Fruit fly (Drosophila melanogaster) whole organism, embryonic: ENCODE results near the gene CG9676.
A peak's percentile ranks its signal among the peaks of the same experiment; 100 is the strongest.

Experiments used
- Ada2b ChIP-seq: fragments of 200-800 bp; sonication (Bioruptor generic); IDR thresholded peaks from 2 replicates; pipeline ENCODE4 v1.3.6; 2022; ENCODE audit warnings: missing biosample characterization, missing genetic modification characterization
- CG10267 ChIP-seq: fragments of 200-800 bp; sonication (Bioruptor generic); optimal IDR thresholded peaks from 2 replicates; lab custom pipeline; 2018; ENCODE audit warnings: missing biosample characterization, mild to moderate bottlenecking, missing genetic modification characterization, moderate library complexity
- CG10565 ChIP-seq: fragments of 200-800 bp; sonication (Bioruptor generic); optimal IDR thresholded peaks from 3 replicates; lab custom pipeline; 2016; ENCODE audit warnings: missing biosample characterization, mild to moderate bottlenecking, missing genetic modification characterization
- CG10654 ChIP-seq: fragments of 200-800 bp; sonication (Bioruptor generic); optimal IDR thresholded peaks from 2 replicates; lab custom pipeline; 2016; ENCODE audit warnings: missing biosample characterization, missing genetic modification characterization
- CG11247 ChIP-seq: fragments of 200-800 bp; sonication (Bioruptor generic); IDR thresholded peaks from 2 replicates; pipeline ENCODE4 v1.3.6; 2022; ENCODE audit warnings: missing biosample characterization, missing genetic modification characterization
- CG12391 ChIP-seq: fragments of 200-800 bp; sonication (Bioruptor generic); optimal IDR thresholded peaks from 3 replicates; lab custom pipeline; 2018; ENCODE audit warnings: missing biosample characterization, mild to moderate bottlenecking, missing genetic modification characterization, moderate library complexity
- CG12769 ChIP-seq: fragments of 200-800 bp; sonication (Bioruptor generic); optimal IDR thresholded peaks from 2 replicates; lab custom pipeline; 2019; ENCODE audit warnings: missing biosample characterization, mild to moderate bottlenecking, missing genetic modification characterization, moderate library complexity
- CG13287 ChIP-seq: fragments of 200-800 bp; sonication (Bioruptor generic); IDR thresholded peaks from 2 replicates; pipeline ENCODE4 v1.3.6; 2022; ENCODE audit warnings: missing biosample characterization, missing genetic modification characterization; ENCODE audit not compliant: partially characterized antibody
- CG16863 ChIP-seq: fragments of 200-800 bp; sonication (Bioruptor generic); optimal IDR thresholded peaks from 3 replicates; lab custom pipeline; 2016; ENCODE audit warnings: missing biosample characterization, missing genetic modification characterization
- CG17829 ChIP-seq: fragments of 200-800 bp; optimal IDR thresholded peaks from 2 replicates; lab custom pipeline; 2019; ENCODE audit warnings: missing biosample characterization, mild to moderate bottlenecking, missing genetic modification characterization, moderate library complexity
- CG30431 ChIP-seq: fragments of 200-800 bp; sonication (Bioruptor generic); optimal IDR thresholded peaks from 2 replicates; lab custom pipeline; 2017; ENCODE audit warnings: missing biosample characterization, missing genetic modification characterization
- CG33213 ChIP-seq: fragments of 200-800 bp; sonication (Bioruptor generic); optimal IDR thresholded peaks from 3 replicates; lab custom pipeline; 2016; ENCODE audit warnings: missing biosample characterization, missing genetic modification characterization
- CG34422 ChIP-seq: fragments of 200-800 bp; sonication (Bioruptor generic); IDR thresholded peaks from 3 replicates; pipeline ENCODE4 v1.3.6; 2022; ENCODE audit warnings: missing biosample characterization, missing genetic modification characterization
- CG4360 ChIP-seq: fragments of 200-800 bp; sonication (Bioruptor generic); IDR thresholded peaks from 2 replicates; pipeline ENCODE4 v1.3.6; 2022; ENCODE audit warnings: missing biosample characterization, missing genetic modification characterization
- CG4617 ChIP-seq: fragments of 200-800 bp; sonication (Bioruptor generic); optimal IDR thresholded peaks from 3 replicates; lab custom pipeline; 2016; ENCODE audit warnings: missing biosample characterization, missing genetic modification characterization, borderline replicate concordance
- CG6854 ChIP-seq: fragments of 200-800 bp; sonication (Bioruptor generic); optimal IDR thresholded peaks from 3 replicates; lab custom pipeline; 2017; ENCODE audit warnings: missing biosample characterization, mild to moderate bottlenecking, missing genetic modification characterization
- CG7372 ChIP-seq: fragments of 200-800 bp; sonication (Bioruptor generic); IDR thresholded peaks from 2 replicates; pipeline ENCODE4 v1.3.6; 2022; ENCODE audit warnings: missing biosample characterization, missing genetic modification characterization
- CG8290 ChIP-seq, 3 experiments: fragments of 200-800 bp; sonication (Bioruptor generic); optimal IDR thresholded peaks; 2 replicates each; lab custom pipeline; 2016 to 2019; ENCODE audit warnings: missing biosample characterization in 3 of 3, missing genetic modification characterization in 3 of 3, mild to moderate bottlenecking in 2 of 3, moderate library complexity in 1 of 3
- CG8765 ChIP-seq: fragments of 200-800 bp; sonication (Bioruptor generic); IDR thresholded peaks from 2 replicates; pipeline ENCODE4 v1.3.6; 2022; ENCODE audit warnings: missing biosample characterization, missing genetic modification characterization
- CG8924 ChIP-seq: fragments of 200-800 bp; optimal IDR thresholded peaks from 3 replicates; lab custom pipeline; 2019; ENCODE audit warnings: missing biosample characterization, mild to moderate bottlenecking, missing genetic modification characterization, moderate library complexity
- CG9797 ChIP-seq: fragments of 200-800 bp; sonication (Bioruptor generic); optimal IDR thresholded peaks from 3 replicates; lab custom pipeline; 2018; ENCODE audit warnings: missing biosample characterization, mild to moderate bottlenecking, missing genetic modification characterization
- Camta ChIP-seq: fragments of 200-800 bp; sonication (Bioruptor generic); optimal IDR thresholded peaks from 2 replicates; lab custom pipeline; 2016; ENCODE audit warnings: missing biosample characterization, missing genetic modification characterization
- CkIIα-i1 ChIP-seq: fragments of 200-800 bp; sonication (Bioruptor generic); IDR thresholded peaks from 2 replicates; pipeline ENCODE4 v1.3.6; 2022; ENCODE audit warnings: missing biosample characterization, missing genetic modification characterization
- CoRest ChIP-seq: fragments of 200-800 bp; sonication (Bioruptor generic); optimal IDR thresholded peaks from 3 replicates; lab custom pipeline; 2018; ENCODE audit warnings: missing biosample characterization, mild to moderate bottlenecking, missing genetic modification characterization, moderate library complexity
- Dip3 ChIP-seq: fragments of 200-800 bp; sonication (Bioruptor generic); optimal IDR thresholded peaks from 3 replicates; lab custom pipeline; 2016; ENCODE audit warnings: missing biosample characterization, missing genetic modification characterization
- Dp ChIP-seq: fragments of 200-800 bp; sonication (Bioruptor generic); optimal IDR thresholded peaks from 2 replicates; lab custom pipeline; 2018; ENCODE audit warnings: missing biosample characterization, mild to moderate bottlenecking, missing genetic modification characterization, moderate library complexity
- Dref ChIP-seq: fragments of 200-800 bp; sonication (Bioruptor generic); IDR thresholded peaks from 2 replicates; pipeline ENCODE4 v1.3.6; 2022; ENCODE audit warnings: missing biosample characterization, missing genetic modification characterization
- Fer1 ChIP-seq: fragments of 200-800 bp; sonication (Bioruptor generic); optimal IDR thresholded peaks from 2 replicates; lab custom pipeline; 2017; ENCODE audit warnings: missing biosample characterization, mild to moderate bottlenecking, missing genetic modification characterization
- HLH4C ChIP-seq: fragments of 200-800 bp; sonication (Bioruptor generic); IDR thresholded peaks from 3 replicates; pipeline ENCODE4 v1.3.6; 2022; ENCODE audit warnings: missing biosample characterization, missing genetic modification characterization; ENCODE audit not compliant: partially characterized antibody
- Hmr ChIP-seq: fragments of 200-800 bp; sonication (Bioruptor generic); optimal IDR thresholded peaks from 3 replicates; lab custom pipeline; 2017; ENCODE audit warnings: mild to moderate bottlenecking, missing biosample characterization, missing genetic modification reagents, missing genetic modification characterization
- Scr ChIP-seq: fragments of 200-800 bp; sonication (Bioruptor generic); IDR thresholded peaks from 2 replicates; pipeline ENCODE4 v1.3.6; 2022; ENCODE audit warnings: missing biosample characterization, missing genetic modification characterization; ENCODE audit not compliant: partially characterized antibody
- Sry-β ChIP-seq: fragments of 200-800 bp; sonication (Bioruptor generic); optimal IDR thresholded peaks from 2 replicates; lab custom pipeline; 2018; ENCODE audit warnings: missing biosample characterization, mild to moderate bottlenecking, missing genetic modification characterization, moderate library complexity
- dati ChIP-seq: fragments of 200-800 bp; sonication (Bioruptor generic); IDR thresholded peaks from 2 replicates; pipeline ENCODE4 v1.3.6; 2022; ENCODE audit warnings: missing biosample characterization, missing genetic modification characterization
- dmrt99B ChIP-seq: fragments of 200-800 bp; sonication (Bioruptor generic); optimal IDR thresholded peaks from 2 replicates; lab custom pipeline; 2018; ENCODE audit warnings: missing biosample characterization, mild to moderate bottlenecking, missing genetic modification characterization, moderate library complexity
- dpn ChIP-seq, 2 experiments: fragments of 200-800 bp; sonication (Bioruptor generic); optimal IDR thresholded peaks; 3 replicates each; lab custom pipeline; 2016; ENCODE audit warnings: missing biosample characterization in 2 of 2, missing genetic modification characterization in 2 of 2
- eve ChIP-seq, 2 experiments: fragments of >200 bp; optimal IDR thresholded peaks; 2 replicates each; lab custom pipeline; 2017; ENCODE audit warnings: missing biosample characterization in 2 of 2, missing genetic modification characterization in 2 of 2
- hkb ChIP-seq, 2 experiments: fragments of 200-800 bp in 1 of 2; fragments of >200 bp in 1 of 2; sonication (Bioruptor generic) in 1 of 2; IDR thresholded peaks in 1 of 2; optimal IDR thresholded peaks in 1 of 2; 2 replicates each; pipeline versions ENCODE4 v1.3.6 to Lab custom; 2017 to 2022; ENCODE audit warnings: missing biosample characterization in 1 of 2, missing genetic modification characterization in 1 of 2
- insv ChIP-seq, 2 experiments: fragments of 200-800 bp; sonication (Bioruptor generic); optimal IDR thresholded peaks; 3 replicates each; lab custom pipeline; 2016 to 2018; ENCODE audit warnings: missing biosample characterization in 2 of 2, missing genetic modification characterization in 2 of 2
- nmo ChIP-seq: fragments of 200-800 bp; sonication (Bioruptor generic); optimal IDR thresholded peaks from 2 replicates; lab custom pipeline; 2018; ENCODE audit warnings: missing biosample characterization, mild to moderate bottlenecking, missing genetic modification characterization, moderate library complexity
- p53 ChIP-seq: fragments of 200-800 bp; sonication (Bioruptor generic); optimal IDR thresholded peaks from 2 replicates; lab custom pipeline; 2016; ENCODE audit warnings: missing biosample characterization, missing genetic modification characterization
- pb ChIP-seq: fragments of 200-800 bp; sonication (Bioruptor generic); optimal IDR thresholded peaks from 3 replicates; lab custom pipeline; 2016; ENCODE audit warnings: missing biosample characterization, missing genetic modification characterization
- pho ChIP-seq: fragments of 200-800 bp; sonication (Bioruptor generic); optimal IDR thresholded peaks from 2 replicates; lab custom pipeline; 2016; ENCODE audit warnings: missing biosample characterization, missing genetic modification characterization
- phol ChIP-seq: fragments of 200-800 bp; sonication (Bioruptor generic); optimal IDR thresholded peaks from 3 replicates; lab custom pipeline; 2018; ENCODE audit warnings: missing biosample characterization, mild to moderate bottlenecking, missing genetic modification characterization, moderate library complexity
- pzg ChIP-seq: fragments of 200-800 bp; sonication (Bioruptor generic); optimal IDR thresholded peaks from 3 replicates; lab custom pipeline; 2018; ENCODE audit warnings: missing biosample characterization, mild to moderate bottlenecking, missing genetic modification characterization, moderate library complexity
- row ChIP-seq: fragments of 200-800 bp; sonication (Bioruptor generic); IDR thresholded peaks from 3 replicates; pipeline ENCODE4 v1.3.6; 2022; ENCODE audit warnings: missing biosample characterization, missing genetic modification characterization
- sens-2 ChIP-seq: fragments of 200-800 bp; sonication (Bioruptor generic); IDR thresholded peaks from 2 replicates; pipeline ENCODE4 v1.3.6; 2022; ENCODE audit warnings: missing biosample characterization, missing genetic modification characterization
- sim ChIP-seq: fragments of 200-800 bp; sonication (Bioruptor generic); IDR thresholded peaks from 2 replicates; pipeline ENCODE4 v1.3.6; 2022; ENCODE audit warnings: missing biosample characterization, missing genetic modification characterization
- sna ChIP-seq: fragments of 200-800 bp; sonication (Bioruptor generic); IDR thresholded peaks from 2 replicates; pipeline ENCODE4 v1.3.6; 2022; ENCODE audit warnings: missing biosample characterization, missing genetic modification characterization; ENCODE audit not compliant: partially characterized antibody
- usp ChIP-seq: fragments of >200 bp; optimal IDR thresholded peaks from 2 replicates; lab custom pipeline; 2017; ENCODE audit warnings: missing biosample characterization, missing genetic modification characterization
- zfh2 ChIP-seq: fragments of 200-800 bp; sonication (Bioruptor generic); optimal IDR thresholded peaks from 2 replicates; lab custom pipeline; 2016; ENCODE audit warnings: missing biosample characterization, missing genetic modification characterization

Gene CG9676

DNA sequence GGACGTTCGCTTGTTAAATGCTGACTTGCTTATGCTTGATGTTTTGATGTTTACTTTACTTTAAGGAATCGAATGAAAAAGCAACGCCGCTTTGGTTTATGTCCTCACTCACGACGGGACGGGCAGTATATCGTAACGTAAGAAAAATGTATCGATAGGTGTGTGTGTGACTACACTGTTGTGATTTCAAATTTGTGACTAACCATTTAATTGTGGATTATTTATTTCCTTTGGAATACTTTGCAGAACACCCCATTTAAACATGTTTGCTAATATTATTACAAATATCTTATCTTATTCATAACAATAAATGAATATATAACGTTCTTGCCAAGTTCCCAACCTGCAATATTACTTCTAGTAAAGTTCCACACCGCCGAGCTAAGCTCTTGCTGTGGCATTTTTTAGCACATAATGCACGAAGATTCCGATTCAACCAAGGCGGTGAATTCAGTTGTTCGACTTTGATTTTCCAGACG is 45.0 kb downstream of the CG9676 start, which contains the start of the genes Nemp and r (continued):
- TF ChIP-seq CG4360, result no peak
- TF ChIP-seq eve (GFP tag; optimal IDR thresholded peaks at IDR 0.05; lab: Kevin White, UChicago), result no peak
- TF ChIP-seq CG9797, result peak; percentile 55
- TF ChIP-seq CG6854 (GFP tag; lab: Kevin White, UChicago), result no peak
- peak; percentile 63 for TF ChIP-seq HLH4C
- peak; percentile 58; the same call in 1 of the 2 replicates for TF ChIP-seq sna (GFP tag; lab: Robert Waterston, UW)
- no peak for TF ChIP-seq sens-2 (GFP tag; lab: Robert Waterston, UW)
- no peak for TF ChIP-seq CG11247 (GFP tag; lab: Robert Waterston, UW)
- TF ChIP-seq CG12391 (tag; lab: Kevin White, UChicago), result no peak
- peak; percentile 38 for TF ChIP-seq CoRest (tag; lab: Kevin White, UChicago)
- TF ChIP-seq Dref (GFP tag; lab: Robert Waterston, UW), result peak; percentile 68
- TF ChIP-seq nmo (GFP tag; lab: Kevin White, UChicago), result peak; percentile 54
- peak; percentile 30 for TF ChIP-seq CG8290 (GFP tag; optimal IDR thresholded peaks at IDR 0.05; lab: Kevin White, UChicago)
- no peak for TF ChIP-seq CG8290 (tag; optimal IDR thresholded peaks at IDR 0.05; lab: Kevin White, UChicago)
- TF ChIP-seq insv (GFP tag; optimal IDR thresholded peaks at IDR 0.05; lab: Kevin White, UChicago), result no peak
- no peak for TF ChIP-seq Dip3 (GFP tag; lab: Kevin White, UChicago)
- no peak for TF ChIP-seq usp (GFP tag; lab: Kevin White, UChicago)
- no peak for TF ChIP-seq zfh2
- TF ChIP-seq Hmr (GFP tag; lab: Kevin White, UChicago), result peak; percentile 41
- no peak for TF ChIP-seq CG8924
- no peak for TF ChIP-seq Camta (GFP tag; lab: Kevin White, UChicago)
- TF ChIP-seq pho (GFP tag; lab: Kevin White, UChicago), result no peak
- TF ChIP-seq CG30431 (GFP tag; lab: Kevin White, UChicago), result no peak
- TF ChIP-seq CG13287 (GFP tag; lab: Robert Waterston, UW), result peak; percentile 74
- no peak for TF ChIP-seq CG16863 (GFP tag; lab: Kevin White, UChicago)
- TF ChIP-seq CG12769 (tag; lab: Kevin White, UChicago), result no peak
- no peak for TF ChIP-seq CG8765 (GFP tag; lab: Robert Waterston, UW)
- TF ChIP-seq Dp (GFP tag; lab: Kevin White, UChicago), result peak; percentile 75
- TF ChIP-seq CG10267, result peak; percentile 57
- no peak for TF ChIP-seq CG33213 (GFP tag; lab: Kevin White, UChicago)
- TF ChIP-seq pzg (GFP tag; lab: Kevin White, UChicago), result peak; percentile 70
- no peak for TF ChIP-seq sim (GFP tag; lab: Robert Waterston, UW)
- TF ChIP-seq row, result 0 out of 3 replicates have a peak, but pooled peaks have one; percentile 12
- no peak for TF ChIP-seq dati (GFP tag; lab: Robert Waterston, UW)
- TF ChIP-seq hkb (optimal IDR thresholded peaks at IDR 0.05; lab: Kevin White, UChicago), result peak; percentile 57
- no peak for TF ChIP-seq hkb (GFP tag; IDR thresholded peaks at IDR 0.05; lab: Robert Waterston, UW)
- no peak for TF ChIP-seq CG17829 (tag; lab: Kevin White, UChicago)
- TF ChIP-seq CG10654 (GFP tag; lab: Kevin White, UChicago), result no peak
- TF ChIP-seq Fer1 (GFP tag; lab: Kevin White, UChicago), result no peak
- peak; percentile 72 for TF ChIP-seq p53
- TF ChIP-seq CG34422 (GFP tag; lab: Robert Waterston, UW), result no peak
- no peak for TF ChIP-seq Sry-β (GFP tag; lab: Kevin White, UChicago)
- TF ChIP-seq CkIIα-i1 (GFP tag; lab: Robert Waterston, UW), result no peak
- TF ChIP-seq Ada2b (GFP tag; lab: Robert Waterston, UW), result no peak
- TF ChIP-seq pb, result no peak
- TF ChIP-seq CG4617 (GFP tag; lab: Kevin White, UChicago), result peak; percentile 14
- no peak for TF ChIP-seq CG7372 (GFP tag; lab: Robert Waterston, UW)
- TF ChIP-seq phol, result peak; percentile 45
- TF ChIP-seq Scr (GFP tag; lab: Robert Waterston, UW), result peak; percentile 79
- TF ChIP-seq CG10565 (GFP tag; lab: Kevin White, UChicago), result no peak
- TF ChIP-seq dpn (GFP tag; optimal IDR thresholded peaks at IDR 0.05; lab: Kevin White, UChicago), result no peak
- TF ChIP-seq dmrt99B, result no peak
